Worm (Caenorhabditis elegans) whole organism, late embryonic: ENCODE measurements around the gene gldi-11.

Experiments used
- C38D4.7 ChIP-seq: fragments of 200-800 bp; sonication (Bioruptor generic); optimal IDR thresholded peaks from 2 replicates; lab custom pipeline; 2018; ENCODE audit warnings: mild to moderate bottlenecking, missing genetic modification characterization, moderate library complexity, missing compliant biosample characterization
- K09A11.1 ChIP-seq: sonication (generic microtip); optimal IDR thresholded peaks from 2 replicates; lab custom pipeline; 2017; ENCODE audit warnings: antibody characterized with exemption, mild to moderate bottlenecking, missing genetic modification characterization, missing compliant biosample characterization; ENCODE audit not compliant: insufficient read depth
- Y22D7AL.16 ChIP-seq: sonication (generic microtip); optimal IDR thresholded peaks from 2 replicates; lab custom pipeline; 2016; ENCODE audit warnings: missing genetic modification characterization, missing compliant biosample characterization
- ahr-1 ChIP-seq: sonication (generic microtip); optimal IDR thresholded peaks from 2 replicates; lab custom pipeline; 2016; ENCODE audit warnings: missing genetic modification characterization, missing compliant biosample characterization
- ceh-18 ChIP-seq: sonication (generic microtip); optimal IDR thresholded peaks from 2 replicates; lab custom pipeline; 2016; ENCODE audit warnings: missing genetic modification characterization, missing compliant biosample characterization
- ceh-22 ChIP-seq: sonication (generic microtip); optimal IDR thresholded peaks from 2 replicates; lab custom pipeline; 2017; ENCODE audit warnings: missing biosample characterization, missing genetic modification characterization
- hlh-15 ChIP-seq: sonication (generic microtip); optimal IDR thresholded peaks from 2 replicates; lab custom pipeline; 2016; ENCODE audit warnings: missing genetic modification characterization, missing compliant biosample characterization
- nhr-11 ChIP-seq: fragments of 150-350 bp; optimal IDR thresholded peaks from 2 replicates; lab custom pipeline; 2014; ENCODE audit warnings: missing biosample characterization, missing genetic modification characterization
- pax-1 ChIP-seq: fragments of 150-350 bp; optimal IDR thresholded peaks from 2 replicates; lab custom pipeline; 2014; ENCODE audit warnings: missing biosample characterization, missing genetic modification characterization

DNA sequence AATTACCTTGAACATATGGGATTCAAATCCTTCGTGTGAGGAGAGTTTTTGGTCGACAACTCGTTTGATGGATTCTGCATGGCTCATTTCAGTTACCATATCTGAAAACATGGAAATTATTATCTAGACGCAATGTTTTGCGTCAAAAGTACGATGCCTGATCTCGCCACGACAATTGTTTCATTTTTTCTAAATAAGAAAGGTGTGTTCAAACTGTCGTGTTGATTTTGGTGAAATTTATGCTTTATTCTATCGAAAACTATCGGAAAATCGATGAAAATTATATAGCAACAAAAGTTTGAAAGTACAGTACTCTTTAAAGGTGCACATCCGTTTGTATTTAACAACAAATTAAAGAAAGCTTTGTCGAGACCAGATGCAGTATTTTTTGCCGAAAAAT is 4.5 kb downstream of the gldi-11 start, which contains the start of gene cblc-1:
- TF ChIP-seq pax-1 = no peak
- no peak for TF ChIP-seq nhr-11
- TF ChIP-seq hlh-15 = no peak
- TF ChIP-seq K09A11.1 (tag; lab: Kevin White, UChicago) = no peak
- no peak for TF ChIP-seq ceh-22
- no peak for TF ChIP-seq ahr-1
- no peak for TF ChIP-seq ceh-18 (tag; lab: Kevin White, UChicago)
- no peak for TF ChIP-seq C38D4.7 (GFP tag; lab: Kevin White, UChicago)
- TF ChIP-seq Y22D7AL.16 (tag; lab: Kevin White, UChicago) = no peak
